Worm (Caenorhabditis elegans) whole organism, L2 larva: ENCODE measurements around the gene rskd-1.

ENCODE experiments used
- C34F6.9 ChIP-seq: fragments of 150-350 bp; optimal IDR thresholded peaks from 2 replicates; lab custom pipeline; 2014; ENCODE audit warnings: missing biosample characterization, missing genetic modification characterization
- F13H6.1 ChIP-seq: sonication (generic microtip); optimal IDR thresholded peaks from 2 replicates; lab custom pipeline; 2016; ENCODE audit warnings: missing genetic modification characterization, missing compliant biosample characterization
- R02D3.7 ChIP-seq: fragments of 150-350 bp; optimal IDR thresholded peaks from 2 replicates; lab custom pipeline; 2014; ENCODE audit warnings: missing biosample characterization, missing genetic modification characterization
- Y55F3AM.14 ChIP-seq: fragments of 200-800 bp; sonication (Bioruptor generic); optimal IDR thresholded peaks from 2 replicates; lab custom pipeline; 2018; ENCODE audit warnings: mild to moderate bottlenecking, missing genetic modification characterization, missing compliant biosample characterization
- aly-2 ChIP-seq: fragments of 150-350 bp; optimal IDR thresholded peaks from 2 replicates; lab custom pipeline; 2014; ENCODE audit warnings: missing biosample characterization, missing genetic modification characterization
- ama-1 ChIP-seq: fragments of 150-350 bp; optimal IDR thresholded peaks from 2 replicates; lab custom pipeline; 2018; ENCODE audit warnings: inconsistent platforms
- blmp-1 ChIP-seq: sonication (generic microtip); optimal IDR thresholded peaks from 2 replicates; lab custom pipeline; 2017; ENCODE audit warnings: missing genetic modification characterization, mild to moderate bottlenecking, missing compliant biosample characterization, antibody characterized with exemption, moderate library complexity; ENCODE audit not compliant: insufficient read depth
- ceh-82 ChIP-seq: fragments of 150-350 bp; optimal IDR thresholded peaks from 2 replicates; lab custom pipeline; 2014; ENCODE audit warnings: missing biosample characterization, missing genetic modification characterization
- crh-2 ChIP-seq: sonication (generic microtip); optimal IDR thresholded peaks from 2 replicates; lab custom pipeline; 2017; ENCODE audit warnings: missing biosample characterization, missing genetic modification characterization
- dmd-4 ChIP-seq: sonication (generic microtip); optimal IDR thresholded peaks from 2 replicates; lab custom pipeline; 2017; ENCODE audit warnings: missing biosample characterization, missing genetic modification characterization
- egl-27 ChIP-seq: sonication (generic microtip); optimal IDR thresholded peaks from 3 replicates; lab custom pipeline; 2017; ENCODE audit warnings: missing biosample characterization, missing genetic modification reagents, missing genetic modification characterization
- fos-1 ChIP-seq: fragments of 150-350 bp; optimal IDR thresholded peaks from 2 replicates; lab custom pipeline; 2014; ENCODE audit warnings: missing biosample characterization, missing genetic modification characterization
- gmeb-1 ChIP-seq: fragments of 150-350 bp; optimal IDR thresholded peaks from 2 replicates; lab custom pipeline; 2014; ENCODE audit warnings: missing biosample characterization, missing genetic modification characterization
- lin-11 ChIP-seq: fragments of 150-350 bp; sonication (generic microtip); optimal IDR thresholded peaks from 2 replicates; lab custom pipeline; 2014; ENCODE audit warnings: missing biosample characterization, missing genetic modification characterization, inconsistent platforms, mixed read lengths
- lin-13 ChIP-seq: fragments of 150-350 bp; optimal IDR thresholded peaks from 2 replicates; lab custom pipeline; 2014; ENCODE audit warnings: missing biosample characterization, missing genetic modification reagents, missing genetic modification characterization
- lin-39 ChIP-seq: fragments of 150-350 bp; optimal IDR thresholded peaks from 2 replicates; lab custom pipeline; 2014; ENCODE audit warnings: missing biosample characterization, missing genetic modification reagents, missing genetic modification characterization
- lsy-2 ChIP-seq, 2 experiments: fragments of 150-350 bp in 1 of 2; sonication (generic microtip) in 1 of 2; optimal IDR thresholded peaks; 2 replicates each; lab custom pipeline; 2014 to 2017; ENCODE audit warnings: missing biosample characterization in 2 of 2, missing genetic modification characterization in 2 of 2
- mbf-1 ChIP-seq: sonication (generic microtip); optimal IDR thresholded peaks from 2 replicates; lab custom pipeline; 2017; ENCODE audit warnings: missing biosample characterization, missing genetic modification characterization
- mdl-1 ChIP-seq, 2 experiments: fragments of 150-350 bp in 1 of 2; sonication (generic microtip) in 1 of 2; optimal IDR thresholded peaks; 2 replicates each; lab custom pipeline; 2017; ENCODE audit warnings: missing biosample characterization in 2 of 2, missing genetic modification characterization in 2 of 2
- nhr-10 ChIP-seq: sonication (generic microtip); optimal IDR thresholded peaks from 2 replicates; lab custom pipeline; 2017; ENCODE audit warnings: missing biosample characterization, missing genetic modification characterization
- nhr-129 ChIP-seq: fragments of 150-350 bp; optimal IDR thresholded peaks from 2 replicates; lab custom pipeline; 2014; ENCODE audit warnings: missing biosample characterization, missing genetic modification characterization
- nhr-21 ChIP-seq: fragments of 150-350 bp; optimal IDR thresholded peaks from 2 replicates; lab custom pipeline; 2014; ENCODE audit warnings: missing biosample characterization, missing genetic modification characterization
- nhr-23 ChIP-seq: fragments of 150-350 bp; optimal IDR thresholded peaks from 2 replicates; lab custom pipeline; 2014; ENCODE audit warnings: missing biosample characterization, missing genetic modification reagents, missing genetic modification characterization
- nhr-237 ChIP-seq: fragments of 150-350 bp; optimal IDR thresholded peaks from 2 replicates; lab custom pipeline; 2014; ENCODE audit warnings: missing biosample characterization, missing genetic modification characterization
- nhr-25 ChIP-seq: fragments of 150-350 bp; sonication (generic microtip); optimal IDR thresholded peaks from 3 replicates; lab custom pipeline; 2014; ENCODE audit warnings: missing biosample characterization, missing genetic modification characterization
- nhr-77 ChIP-seq: fragments of 150-350 bp; optimal IDR thresholded peaks from 2 replicates; lab custom pipeline; 2014; ENCODE audit warnings: missing biosample characterization, missing genetic modification characterization
- peb-1 ChIP-seq: fragments of 150-350 bp; optimal IDR thresholded peaks from 2 replicates; lab custom pipeline; 2014; ENCODE audit warnings: missing biosample characterization, missing genetic modification characterization
- sem-4 ChIP-seq: fragments of 150-350 bp; optimal IDR thresholded peaks from 2 replicates; lab custom pipeline; 2014; ENCODE audit warnings: missing biosample characterization, missing genetic modification reagents, missing genetic modification characterization
- skn-1 ChIP-seq: sonication (generic microtip); optimal IDR thresholded peaks from 2 replicates; lab custom pipeline; 2017; ENCODE audit warnings: missing biosample characterization, missing genetic modification characterization
- sma-3 ChIP-seq: sonication (generic microtip); optimal IDR thresholded peaks from 2 replicates; lab custom pipeline; 2016; ENCODE audit warnings: missing genetic modification reagents, missing genetic modification characterization, missing compliant biosample characterization
- sma-9 ChIP-seq, 2 experiments: fragments of 150-350 bp in 1 of 2; sonication (generic microtip) in 1 of 2; optimal IDR thresholded peaks; 2 replicates each; lab custom pipeline; 2014 to 2016; ENCODE audit warnings: missing genetic modification characterization in 2 of 2, mild to moderate bottlenecking in 1 of 2, missing biosample characterization in 1 of 2, missing compliant biosample characterization in 1 of 2, missing genetic modification reagents in 1 of 2, moderate library complexity in 1 of 2
- snpc-4 ChIP-seq: fragments of 150-350 bp; optimal IDR thresholded peaks from 2 replicates; lab custom pipeline; 2014; ENCODE audit warnings: missing biosample characterization, missing genetic modification characterization
- unc-39 ChIP-seq: fragments of 150-350 bp; optimal IDR thresholded peaks from 2 replicates; lab custom pipeline; 2014; ENCODE audit warnings: missing biosample characterization, missing genetic modification characterization
- zag-1 ChIP-seq: fragments of 150-350 bp; optimal IDR thresholded peaks from 2 replicates; lab custom pipeline; 2014; ENCODE audit warnings: missing biosample characterization, missing genetic modification characterization
- ztf-4 ChIP-seq: fragments of 150-350 bp; optimal IDR thresholded peaks from 2 replicates; lab custom pipeline; 2014; ENCODE audit warnings: missing biosample characterization, missing genetic modification characterization

rskd-1 gene

DNA sequence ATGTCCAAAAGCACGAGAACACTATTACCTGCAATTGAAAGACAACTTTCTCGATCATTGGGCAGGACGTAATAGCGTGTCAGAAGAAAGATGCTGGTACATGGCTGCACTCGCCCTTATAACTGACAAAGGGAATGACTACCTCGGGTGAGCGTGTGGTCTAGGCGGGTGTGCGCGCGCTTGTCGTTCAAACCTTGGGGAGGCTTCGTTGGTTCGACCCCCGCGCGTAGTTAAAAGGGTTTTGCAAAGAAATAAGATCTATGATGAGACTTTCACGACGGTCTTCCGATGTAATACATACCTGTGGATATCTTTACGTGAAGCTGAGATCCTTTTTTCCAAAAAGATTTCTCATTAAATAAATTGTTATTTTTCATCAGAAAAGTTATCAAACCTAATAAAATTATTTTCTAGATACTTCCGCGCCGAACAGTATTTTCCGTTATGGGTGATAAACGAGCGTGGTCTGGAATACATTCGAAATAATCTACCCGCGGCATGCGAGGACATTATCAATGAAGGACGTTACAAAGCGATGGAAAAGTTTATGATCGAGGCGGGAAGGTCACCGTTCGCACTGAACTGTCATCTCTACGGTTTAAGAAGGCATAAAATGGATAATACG, 15.2 kb upstream of the rskd-1 start (continued):
- TF ChIP-seq zag-1 (tag; lab: Kevin White, UChicago) (peak; percentile 77), nhr-21 (tag; lab: Kevin White, UChicago) (peak; percentile 76), lin-13 (peak; percentile 68), ztf-4 (tag; lab: Kevin White, UChicago) (peak; percentile 81), unc-39 (tag; lab: Kevin White, UChicago) (peak; percentile 52), nhr-23 (tag; lab: Kevin White, UChicago) (no peak), sma-9 (GFP tag; optimal IDR thresholded peaks at IDR 0.05; lab: Kevin White, UChicago) (peak; percentile 95), sma-9 (tag; optimal IDR thresholded peaks at IDR 0.05; lab: Kevin White, UChicago) (no peak)

DNA sequence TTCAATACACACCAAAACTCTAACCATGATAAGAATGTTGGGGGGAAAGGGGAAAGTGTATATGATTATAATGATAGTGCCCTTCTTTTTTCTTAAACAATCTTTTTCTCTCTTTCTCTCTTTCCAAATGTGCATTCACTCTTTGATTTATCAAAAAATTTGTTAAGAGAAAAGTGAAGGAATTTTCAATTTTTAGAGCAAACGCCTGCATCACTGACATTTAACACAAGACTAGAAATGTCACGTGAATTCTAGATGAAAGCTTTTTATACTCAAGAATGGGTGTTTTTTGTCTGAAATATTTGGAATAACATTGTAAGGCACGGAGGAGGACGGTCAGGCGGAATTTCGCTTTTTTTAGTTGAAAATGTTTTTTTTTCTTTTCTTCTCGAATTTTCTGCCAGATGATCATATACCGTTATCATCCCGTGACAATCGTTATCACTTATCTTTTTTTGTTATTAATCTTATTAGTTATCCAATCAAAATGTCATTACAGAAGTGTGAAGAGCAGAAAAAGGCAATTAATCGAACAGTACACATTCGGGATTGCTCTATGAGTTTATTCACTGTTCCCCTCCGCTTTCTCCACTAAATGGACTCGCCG, 13.7 kb upstream of the rskd-1 start, which contains the start of the genes frm-7 and F55C5.17:
TSS of gene frm-7 (plus strand) at position 500 of the 607 bp plus-strand sequence.
TSS of gene F55C5.17 (plus strand) at position 557 of the 607 bp plus-strand sequence.
- peak; percentile 13 for TF ChIP-seq sma-3 (GFP tag; lab: Kevin White, UChicago)
- TF ChIP-seq blmp-1: no peak
- no peak for TF ChIP-seq lin-13
- TF ChIP-seq F13H6.1: no peak
- TF ChIP-seq nhr-10 (tag; lab: Kevin White, UChicago): no peak
- TF ChIP-seq snpc-4: no peak
- TF ChIP-seq Y55F3AM.14 (GFP tag; lab: Kevin White, UChicago): no peak
- peak; percentile 31 for TF ChIP-seq crh-2 (tag; lab: Kevin White, UChicago)
- TF ChIP-seq dmd-4 (tag; lab: Kevin White, UChicago): no peak
- no peak for TF ChIP-seq ztf-4 (tag; lab: Kevin White, UChicago)
- no peak for TF ChIP-seq nhr-25 (tag; lab: Kevin White, UChicago)
- no peak for TF ChIP-seq ceh-82
- TF ChIP-seq fos-1 (tag; lab: Kevin White, UChicago): peak; percentile 49

DNA sequence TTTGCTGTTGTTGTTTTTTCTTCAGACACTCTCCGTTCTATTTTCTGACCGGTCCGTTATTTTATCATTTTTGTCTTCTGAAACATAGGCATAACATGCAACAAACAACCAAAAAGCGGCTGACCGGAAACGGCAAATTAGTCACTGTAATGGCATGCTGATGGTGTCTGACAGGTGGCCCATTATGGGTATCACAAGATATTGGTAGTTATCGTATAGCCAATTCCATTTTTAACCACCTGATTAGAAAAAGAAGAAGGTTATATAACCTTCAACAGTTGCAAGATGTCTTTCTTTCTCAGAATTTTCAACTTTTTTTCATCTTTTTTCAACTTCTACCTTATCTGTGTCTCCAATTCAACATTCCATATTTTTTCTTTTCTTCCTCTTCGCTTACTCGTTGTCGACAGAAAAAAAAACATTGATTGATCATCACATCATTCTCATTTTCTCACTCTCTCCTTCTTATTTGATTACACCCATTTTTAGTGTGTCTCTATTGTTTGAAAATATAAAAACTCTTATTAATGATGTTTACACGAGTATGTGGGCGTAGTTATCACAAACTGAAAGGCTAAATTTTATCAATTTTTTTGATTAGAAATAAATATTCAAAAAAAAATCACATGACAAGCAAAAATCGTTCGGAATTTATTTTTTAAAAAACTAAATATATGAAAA, 12.5 kb upstream of the rskd-1 start:
- no peak for TF ChIP-seq lin-11
- no peak for TF ChIP-seq ztf-4 (tag; lab: Kevin White, UChicago)
- TF ChIP-seq zag-1 (tag; lab: Kevin White, UChicago): no peak
- peak; percentile 37 for TF ChIP-seq sma-3 (GFP tag; lab: Kevin White, UChicago)
- peak; percentile 15 for TF ChIP-seq nhr-21 (tag; lab: Kevin White, UChicago)
- TF ChIP-seq skn-1: no peak
- no peak for TF ChIP-seq nhr-237 (tag; lab: Kevin White, UChicago)
- TF ChIP-seq unc-39 (tag; lab: Kevin White, UChicago): no peak
- TF ChIP-seq mdl-1 (tag; optimal IDR thresholded peaks at IDR 0.05; lab: Kevin White, UChicago): no peak
- TF ChIP-seq Y55F3AM.14 (GFP tag; lab: Kevin White, UChicago): no peak
- TF ChIP-seq sem-4 (tag; lab: Kevin White, UChicago): no peak
- TF ChIP-seq R02D3.7 (tag; lab: Kevin White, UChicago): no peak
- TF ChIP-seq nhr-25 (tag; lab: Kevin White, UChicago): peak; percentile 69
- TF ChIP-seq snpc-4: no peak
- peak; percentile 6 for TF ChIP-seq crh-2 (tag; lab: Kevin White, UChicago)
- TF ChIP-seq peb-1 (tag; lab: Kevin White, UChicago): no peak
- TF ChIP-seq nhr-10 (tag; lab: Kevin White, UChicago): no peak
- peak; percentile 15 for TF ChIP-seq ama-1 (lab: Kevin White, UChicago)
- no peak for TF ChIP-seq mbf-1 (tag; lab: Kevin White, UChicago)
- no peak for TF ChIP-seq lsy-2 (tag; optimal IDR thresholded peaks at IDR 0.05; lab: Kevin White, UChicago)
- no peak for TF ChIP-seq aly-2 (tag; lab: Kevin White, UChicago)

DNA sequence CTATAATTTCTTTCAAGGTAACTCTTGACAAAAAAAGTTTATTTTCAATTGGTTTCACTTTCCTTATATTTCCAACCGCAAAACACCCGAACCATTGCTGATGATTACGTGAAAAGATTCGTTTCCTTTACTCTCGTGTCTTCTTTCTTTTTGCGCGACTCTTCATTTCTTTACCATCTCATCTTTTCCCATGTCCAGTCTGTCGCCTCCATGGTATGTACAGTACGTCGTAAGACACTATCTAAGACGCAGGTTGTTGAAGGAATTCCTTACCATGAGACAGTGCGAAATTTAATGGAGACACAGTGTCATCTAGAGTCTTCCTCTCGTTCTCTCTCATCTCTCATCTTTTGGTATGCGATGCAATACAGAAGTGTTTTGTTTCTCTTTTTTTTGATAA, 11.8 kb upstream of the rskd-1 start:
- TF ChIP-seq gmeb-1 (tag; lab: Kevin White, UChicago): peak; percentile 67
- TF ChIP-seq ztf-4 (tag; lab: Kevin White, UChicago): no peak
- TF ChIP-seq nhr-77 (tag; lab: Kevin White, UChicago): no peak
- peak; percentile 54 for TF ChIP-seq C34F6.9 (tag; lab: Kevin White, UChicago)
- TF ChIP-seq nhr-21 (tag; lab: Kevin White, UChicago): peak; percentile 87
- TF ChIP-seq ama-1 (lab: Kevin White, UChicago): no peak
- peak in 1 of 2 experiments; percentile 18 for TF ChIP-seq mdl-1 (tag; optimal IDR thresholded peaks at IDR 0.05; lab: Kevin White, UChicago)
- TF ChIP-seq nhr-129: peak; percentile 89
- peak in 1 of 2 experiments; percentile 60 for TF ChIP-seq lsy-2 (tag; optimal IDR thresholded peaks at IDR 0.05; lab: Kevin White, UChicago)
- TF ChIP-seq nhr-25 (tag; lab: Kevin White, UChicago): peak; percentile 88
- peak; percentile 1 for TF ChIP-seq snpc-4
- peak; percentile 80 for TF ChIP-seq crh-2 (tag; lab: Kevin White, UChicago)
- no peak for TF ChIP-seq lin-39
- TF ChIP-seq sma-9 (GFP tag; optimal IDR thresholded peaks at IDR 0.05; lab: Kevin White, UChicago): peak; percentile 89
- TF ChIP-seq sma-9 (tag; optimal IDR thresholded peaks at IDR 0.05; lab: Kevin White, UChicago): no peak
- peak; percentile 75 for TF ChIP-seq egl-27
- peak; percentile 71 for TF ChIP-seq F13H6.1
- peak; percentile 84 for TF ChIP-seq blmp-1
- peak; percentile 64 for TF ChIP-seq sem-4 (tag; lab: Kevin White, UChicago)
- TF ChIP-seq sma-3 (GFP tag; lab: Kevin White, UChicago): peak; percentile 86
- TF ChIP-seq fos-1 (tag; lab: Kevin White, UChicago): peak; percentile 82
